Worm (Caenorhabditis elegans) whole organism, dauer: ENCODE measurements around the gene T22B2.5.

ENCODE experiments used
- unc-62 ChIP-seq: sonication (generic microtip); optimal IDR thresholded peaks from 2 replicates; lab custom pipeline; 2017; ENCODE audit warnings: missing biosample characterization, missing genetic modification reagents, missing genetic modification characterization

T22B2.5 gene

ce11 chrX:3931350-3931749 is 20.2 kb upstream of the T22B2.5 start, which contains the start of gene adt-3:
Gene adt-3, plus strand, starts transcription at chrX:3931650.
- TF ChIP-seq unc-62 (GFP tag; lab: Kevin White, UChicago), result no peak

- no peak for TF ChIP-seq unc-62 (GFP tag; lab: Kevin White, UChicago)
Observed at ce11 chrX:3925776-3926175, 14.6 kb upstream of the T22B2.5 start, which contains the start of gene T22B2.1. Gene T22B2.1, plus strand, starts transcription at chrX:3926076.

ce11 chrX:3920747-3921146 is 9.6 kb upstream of the T22B2.5 start:
- no peak for TF ChIP-seq unc-62 (GFP tag; lab: Kevin White, UChicago)

- TF ChIP-seq unc-62 (GFP tag; lab: Kevin White, UChicago), result no peak
Observed at ce11 chrX:3920101-3920500, 8.9 kb upstream of the T22B2.5 start, which contains the start of gene T22B2.2. Gene T22B2.2, plus strand, starts transcription at chrX:3920401.

ce11 chrX:3919689-3920088 is 8.5 kb upstream of the T22B2.5 start:
- no peak for TF ChIP-seq unc-62 (GFP tag; lab: Kevin White, UChicago)

ce11 chrX:3918182-3918581 is 7.0 kb upstream of the T22B2.5 start:
- TF ChIP-seq unc-62 (GFP tag; lab: Kevin White, UChicago), result no peak

- no peak for TF ChIP-seq unc-62 (GFP tag; lab: Kevin White, UChicago)
Observed at ce11 chrX:3917013-3917412, 5.8 kb upstream of the T22B2.5 start, which contains the start of gene T22B2.3. Gene T22B2.3, plus strand, starts transcription at chrX:3917313.

ce11 chrX:3915748-3916147 is 4.6 kb upstream of the T22B2.5 start, which contains the start of gene idpp-9:
Gene idpp-9, minus strand, starts transcription at chrX:3915848.
- no peak for TF ChIP-seq unc-62 (GFP tag; lab: Kevin White, UChicago)

- TF ChIP-seq unc-62 (GFP tag; lab: Kevin White, UChicago), result no peak
Observed at ce11 chrX:3914273-3914672, 3.1 kb upstream of the T22B2.5 start.

ce11 chrX:3904568-3904967 is 6.6 kb downstream of the T22B2.5 start, which contains the start of gene sup-12:
Gene sup-12, plus strand, starts transcription at chrX:3904584.
- TF ChIP-seq unc-62 (GFP tag; lab: Kevin White, UChicago), result no peak

ce11 chrX:3901389-3901788 is 9.8 kb downstream of the T22B2.5 start:
- no peak for TF ChIP-seq unc-62 (GFP tag; lab: Kevin White, UChicago)

ce11 chrX:3900715-3901114 is 10.5 kb downstream of the T22B2.5 start:
- TF ChIP-seq unc-62 (GFP tag; lab: Kevin White, UChicago), result no peak

ce11 chrX:3898255-3899177 is 12.7 kb downstream of the T22B2.5 start:
- TF ChIP-seq unc-62 (GFP tag; lab: Kevin White, UChicago), result no peak

ce11 chrX:3895577-3895976 is 15.6 kb downstream of the T22B2.5 start, which contains the start of gene F47F2.3:
Gene F47F2.3, minus strand, starts transcription at chrX:3895677.
- TF ChIP-seq unc-62 (GFP tag; lab: Kevin White, UChicago), result no peak

ce11 chrX:3887595-3887994 is 23.6 kb downstream of the T22B2.5 start:
- no peak for TF ChIP-seq unc-62 (GFP tag; lab: Kevin White, UChicago)

ce11 chrX:3878233-3878632 is 32.9 kb downstream of the T22B2.5 start, which contains the start of gene F47F2.1:
Gene F47F2.1, plus strand, starts transcription at chrX:3878533.
- TF ChIP-seq unc-62 (GFP tag; lab: Kevin White, UChicago), result no peak
